Fruit fly (Drosophila melanogaster) whole organism, adult: ENCODE results near the gene CG8028.
A peak's percentile ranks its signal among the peaks of the same experiment; 100 is the strongest.

ENCODE experiments used
- CG11617 ChIP-seq: fragments of 200-800 bp; sonication (Bioruptor generic); optimal IDR thresholded peaks from 2 replicates; lab custom pipeline; 2017; ENCODE audit warnings: mild to moderate bottlenecking, missing biosample characterization, missing genetic modification reagents, missing genetic modification characterization
- CG12768 ChIP-seq: fragments of 200-800 bp; sonication (Bioruptor generic); optimal IDR thresholded peaks from 2 replicates; lab custom pipeline; 2017; ENCODE audit warnings: missing biosample characterization, missing genetic modification characterization, mild to moderate bottlenecking, moderate library complexity, missing genetic modification reagents
- CG14711 ChIP-seq: fragments of 200-800 bp; sonication (Bioruptor generic); optimal IDR thresholded peaks from 2 replicates; lab custom pipeline; 2018; ENCODE audit warnings: missing biosample characterization, mild to moderate bottlenecking, missing genetic modification characterization, moderate library complexity
- CG1620 ChIP-seq: fragments of 200-800 bp; sonication (Bioruptor generic); optimal IDR thresholded peaks from 2 replicates; lab custom pipeline; 2016; ENCODE audit warnings: missing biosample characterization, missing genetic modification characterization
- CG33017 ChIP-seq: fragments of 200-800 bp; sonication (Bioruptor generic); optimal IDR thresholded peaks from 2 replicates; lab custom pipeline; 2018; ENCODE audit warnings: missing biosample characterization, mild to moderate bottlenecking, missing genetic modification characterization, moderate library complexity
- CG5204 ChIP-seq: fragments of 200-800 bp; sonication (Bioruptor generic); optimal IDR thresholded peaks from 2 replicates; lab custom pipeline; 2016; ENCODE audit warnings: missing biosample characterization, missing genetic modification characterization
- CG7045 ChIP-seq: fragments of 200-800 bp; sonication (Bioruptor generic); optimal IDR thresholded peaks from 2 replicates; lab custom pipeline; 2017; ENCODE audit warnings: missing biosample characterization, mild to moderate bottlenecking, missing genetic modification characterization
- CG7101 ChIP-seq: fragments of 200-800 bp; sonication (Bioruptor generic); optimal IDR thresholded peaks from 2 replicates; lab custom pipeline; 2018; ENCODE audit warnings: missing biosample characterization, mild to moderate bottlenecking, missing genetic modification characterization, moderate library complexity
- Clk ChIP-seq: fragments of 200-800 bp; sonication (Bioruptor generic); optimal IDR thresholded peaks from 2 replicates; lab custom pipeline; 2017; ENCODE audit warnings: missing biosample characterization, missing genetic modification characterization
- Crg-1 ChIP-seq: fragments of 200-800 bp; sonication (Bioruptor generic); optimal IDR thresholded peaks from 2 replicates; lab custom pipeline; 2016; ENCODE audit warnings: missing biosample characterization, missing genetic modification characterization
- Hr96 ChIP-seq: fragments of 200-800 bp; sonication (Bioruptor generic); optimal IDR thresholded peaks from 2 replicates; lab custom pipeline; 2016; ENCODE audit warnings: missing biosample characterization, missing genetic modification characterization
- Mnt ChIP-seq: fragments of 200-800 bp; sonication (Bioruptor generic); optimal IDR thresholded peaks from 2 replicates; lab custom pipeline; 2016; ENCODE audit warnings: missing biosample characterization, mild to moderate bottlenecking, missing genetic modification characterization
- bab1 ChIP-seq: fragments of 200-800 bp; sonication (Bioruptor generic); optimal IDR thresholded peaks from 3 replicates; lab custom pipeline; 2019; ENCODE audit warnings: missing biosample characterization, mild to moderate bottlenecking, missing genetic modification characterization, moderate library complexity
- cic ChIP-seq: fragments of 200-800 bp; sonication (Bioruptor generic); optimal IDR thresholded peaks from 2 replicates; lab custom pipeline; 2017; ENCODE audit warnings: missing biosample characterization, mild to moderate bottlenecking, missing genetic modification characterization, moderate library complexity
- cnc ChIP-seq, 2 experiments: fragments of >200 bp; optimal IDR thresholded peaks; 2 replicates each; lab custom pipeline; 2017
- kay ChIP-seq: fragments of 200-800 bp; sonication (Bioruptor generic); peaks from one replicate; lab custom pipeline; 2016; ENCODE audit warnings: missing biosample characterization, missing genetic modification characterization, borderline replicate concordance
- ovo ChIP-seq: fragments of 200-800 bp; sonication (Bioruptor generic); optimal IDR thresholded peaks from 2 replicates; lab custom pipeline; 2016; ENCODE audit warnings: missing biosample characterization, missing genetic modification characterization
- pad ChIP-seq: fragments of 200-800 bp; sonication (Bioruptor generic); optimal IDR thresholded peaks from 3 replicates; lab custom pipeline; 2017; ENCODE audit warnings: missing biosample characterization, missing genetic modification characterization, mild to moderate bottlenecking, moderate library complexity, missing genetic modification reagents
- tj ChIP-seq: fragments of 200-800 bp; sonication (Bioruptor generic); optimal IDR thresholded peaks from 3 replicates; lab custom pipeline; 2017; ENCODE audit warnings: missing biosample characterization, mild to moderate bottlenecking, missing genetic modification characterization, moderate library complexity
- toe ChIP-seq: fragments of 200-800 bp; sonication (Bioruptor generic); optimal IDR thresholded peaks from 2 replicates; lab custom pipeline; 2016; ENCODE audit warnings: missing biosample characterization, missing genetic modification characterization

The CG8028 gene

dm6 chrX:19306531-19306930 lies 26.4 kb upstream of the CG8028 start:
- TF ChIP-seq ovo (no peak), tj (GFP tag; lab: Kevin White, UChicago) (peak; percentile 16), Crg-1 (GFP tag; lab: Kevin White, UChicago) (no peak), bab1 (GFP tag; lab: Kevin White, UChicago) (no peak), CG7045 (peak; percentile 18), cic (GFP tag; lab: Kevin White, UChicago) (peak; percentile 19), cnc (optimal IDR thresholded peaks at IDR 0.05; lab: Kevin White, UChicago) (no peak)

DNA sequence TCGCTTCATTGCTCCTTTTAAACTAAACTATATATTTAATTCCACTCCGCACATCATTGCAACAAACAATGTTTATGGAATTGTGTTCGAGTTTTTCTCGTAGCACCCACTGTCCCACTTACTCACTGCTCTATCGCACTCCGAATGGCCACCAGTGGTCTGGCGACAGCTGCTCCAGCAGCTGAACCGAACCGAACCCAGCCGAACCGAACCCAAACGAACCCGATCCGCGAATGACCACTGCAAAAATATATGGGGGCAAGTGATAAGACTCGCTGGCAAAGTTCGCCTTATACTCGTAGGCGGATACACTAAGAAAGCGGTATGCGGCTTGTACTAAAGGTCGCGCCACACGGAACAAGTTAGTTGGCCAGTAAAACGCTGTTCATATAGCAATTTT lies 25.0 kb upstream of the CG8028 start:
- TF ChIP-seq pad (GFP tag; lab: Kevin White, UChicago) (no peak), Mnt (no peak), CG11617 (GFP tag; lab: Kevin White, UChicago) (no peak), tj (GFP tag; lab: Kevin White, UChicago) (no peak), CG12768 (no peak), CG1620 (no peak), CG14711 (tag; lab: Kevin White, UChicago) (no peak), Crg-1 (GFP tag; lab: Kevin White, UChicago) (no peak), Hr96 (GFP tag; lab: Kevin White, UChicago) (no peak), CG7101 (tag; lab: Kevin White, UChicago) (no peak), cnc (optimal IDR thresholded peaks at IDR 0.05; lab: Kevin White, UChicago) (no peak), toe (no peak), CG5204 (GFP tag; lab: Kevin White, UChicago) (no peak), Clk (GFP tag; lab: Kevin White, UChicago) (no peak), ovo (no peak), bab1 (GFP tag; lab: Kevin White, UChicago) (no peak), cic (GFP tag; lab: Kevin White, UChicago) (no peak), kay (no peak), CG33017 (tag; lab: Kevin White, UChicago) (no peak)

dm6 chrX:19299367-19299766 lies 19.2 kb upstream of the CG8028 start:
- no peak for TF ChIP-seq CG1620
- no peak for TF ChIP-seq CG7101 (tag; lab: Kevin White, UChicago)
- TF ChIP-seq Hr96 (GFP tag; lab: Kevin White, UChicago) = no peak
- TF ChIP-seq tj (GFP tag; lab: Kevin White, UChicago) = no peak
- TF ChIP-seq CG14711 (tag; lab: Kevin White, UChicago) = no peak

- TF ChIP-seq CG14711 (tag; lab: Kevin White, UChicago) (peak; percentile 55), CG11617 (GFP tag; lab: Kevin White, UChicago) (no peak), tj (GFP tag; lab: Kevin White, UChicago) (no peak), toe (no peak), Hr96 (GFP tag; lab: Kevin White, UChicago) (no peak), CG7101 (tag; lab: Kevin White, UChicago) (peak; percentile 17), CG1620 (peak; percentile 13), CG12768 (no peak), kay (no peak), cic (GFP tag; lab: Kevin White, UChicago) (no peak), cnc (optimal IDR thresholded peaks at IDR 0.05; lab: Kevin White, UChicago) (no peak), Clk (GFP tag; lab: Kevin White, UChicago) (no peak), CG5204 (GFP tag; lab: Kevin White, UChicago) (peak; percentile 39), bab1 (GFP tag; lab: Kevin White, UChicago) (peak; percentile 21), CG7045 (no peak), ovo (no peak), pad (GFP tag; lab: Kevin White, UChicago) (no peak), Mnt (no peak), CG33017 (tag; lab: Kevin White, UChicago) (no peak)
Observed at dm6 chrX:19298785-19299114, 18.6 kb upstream of the CG8028 start.

DNA sequence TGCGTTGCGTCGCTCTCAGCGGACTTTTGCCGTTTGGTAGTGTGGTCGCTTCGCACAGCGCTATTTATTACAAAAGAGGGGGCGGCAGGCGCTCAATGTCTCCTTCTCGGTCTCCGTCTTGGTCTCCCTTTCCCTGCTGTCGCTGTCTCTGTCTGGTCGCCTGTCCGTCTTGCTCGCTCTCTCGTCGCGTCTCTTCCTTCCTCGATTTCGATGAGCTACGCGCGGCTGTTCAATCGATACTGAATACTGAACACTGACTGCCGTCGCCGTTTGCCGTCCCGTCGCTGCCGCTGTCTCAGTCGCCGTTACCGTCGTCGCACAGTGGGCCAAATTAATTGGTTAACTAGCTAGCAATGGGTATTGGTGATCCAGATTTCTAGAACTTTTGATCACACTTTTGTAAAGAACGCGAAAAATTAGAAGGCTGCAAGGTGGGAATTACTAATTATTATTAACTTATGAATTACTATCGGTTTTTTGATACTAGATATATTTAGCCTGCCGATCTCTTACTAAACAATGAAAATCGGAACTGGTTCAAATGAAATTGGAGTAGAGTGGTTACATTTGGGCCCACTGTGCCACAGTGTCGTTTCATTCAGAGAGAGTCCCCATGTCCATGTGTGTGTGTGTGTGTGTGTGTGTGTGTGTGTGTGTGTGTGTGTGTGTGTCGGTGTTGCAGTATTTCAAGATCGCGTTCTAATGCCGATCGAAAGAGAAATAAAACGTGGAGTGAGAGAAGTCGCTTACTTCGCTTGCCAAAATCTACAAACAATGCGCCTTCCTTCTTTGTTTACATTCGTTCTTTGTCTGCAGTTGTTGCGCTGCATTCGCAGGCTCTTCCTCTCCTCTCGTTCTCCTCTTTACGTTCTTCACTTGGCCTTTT lies 18.0 kb upstream of the CG8028 start, which contains the start of gene CG8034:
Gene CG8034 (minus strand): TSS at position 264 of the 886 bp plus-strand sequence.
- peak; percentile 97 for TF ChIP-seq CG11617 (GFP tag; lab: Kevin White, UChicago)
- TF ChIP-seq ovo = peak; percentile 96
- TF ChIP-seq cnc (optimal IDR thresholded peaks at IDR 0.05; lab: Kevin White, UChicago) = no peak
- TF ChIP-seq CG12768 = peak; percentile 89
- TF ChIP-seq CG33017 (tag; lab: Kevin White, UChicago) = peak; percentile 90
- TF ChIP-seq Hr96 (GFP tag; lab: Kevin White, UChicago) = peak; percentile 97
- TF ChIP-seq kay = peak; percentile 84
- peak; percentile 94 for TF ChIP-seq CG5204 (GFP tag; lab: Kevin White, UChicago)
- TF ChIP-seq tj (GFP tag; lab: Kevin White, UChicago) = peak; percentile 89
- peak; percentile 87 for TF ChIP-seq CG14711 (tag; lab: Kevin White, UChicago)
- peak; percentile 91 for TF ChIP-seq pad (GFP tag; lab: Kevin White, UChicago)
- peak; percentile 97 for TF ChIP-seq bab1 (GFP tag; lab: Kevin White, UChicago)
- TF ChIP-seq cic (GFP tag; lab: Kevin White, UChicago) = peak; percentile 84
- peak; percentile 91 for TF ChIP-seq Mnt
- peak; percentile 79 for TF ChIP-seq Clk (GFP tag; lab: Kevin White, UChicago)
- peak; percentile 94 for TF ChIP-seq Crg-1 (GFP tag; lab: Kevin White, UChicago)
- peak; percentile 91 for TF ChIP-seq toe
- peak; percentile 95 for TF ChIP-seq CG1620
- TF ChIP-seq CG7101 (tag; lab: Kevin White, UChicago) = peak; percentile 97
- peak; percentile 88 for TF ChIP-seq CG7045
